Fruit fly (Drosophila melanogaster): Measurements from ENCODE around the gene CG9356.

Gene CG9356

dm6 chr3R:9376789-9377188, 27.3 kb downstream of the CG9356 start:
- TF ChIP-seq Pdp1 (GFP tag; optimal IDR thresholded peaks at IDR 0.05): peak in 1 of 2 experiments; percentile 56
- TF ChIP-seq zfh1 (GFP tag; IDR thresholded peaks at IDR 0.05): no peak
- peak; percentile 46 for TF ChIP-seq oc (tag; optimal IDR thresholded peaks at IDR 0.05)
- TF ChIP-seq vvl (GFP tag; IDR thresholded peaks at IDR 0.05): peak; percentile 61; the same call in 1 of the 2 replicates
- peak; percentile 11 for TF ChIP-seq hkb (optimal IDR thresholded peaks at IDR 0.05)
- TF ChIP-seq hkb (GFP tag; IDR thresholded peaks at IDR 0.05): no peak
- no peak for TF ChIP-seq B-H2 (GFP tag; optimal IDR thresholded peaks at IDR 0.05)
- TF ChIP-seq run (tag; optimal IDR thresholded peaks at IDR 0.05): peak; percentile 66

- TF ChIP-seq CG30403 (GFP tag; optimal IDR thresholded peaks at IDR 0.05) (peak; percentile 62), CG18619 (GFP tag; optimal IDR thresholded peaks at IDR 0.05) (peak; percentile 6), CHES-1-like (GFP tag; optimal IDR thresholded peaks at IDR 0.05) (no peak), Sox102F (GFP tag; optimal IDR thresholded peaks at IDR 0.05) (peak; percentile 71), CG9932 (GFP tag; IDR thresholded peaks at IDR 0.05) (peak; percentile 69), Hmx (GFP tag; optimal IDR thresholded peaks at IDR 0.05) (no peak), aop (GFP tag; IDR thresholded peaks at IDR 0.05) (no peak), hb (GFP tag; IDR thresholded peaks at IDR 0.05; ENCODE audit: partially characterized antibody) (no peak), CG8089 (GFP tag; optimal IDR thresholded peaks at IDR 0.05) (no peak), CG10979 (tag; optimal IDR thresholded peaks at IDR 0.05) (no peak), chn (GFP tag; optimal IDR thresholded peaks at IDR 0.05) (peak; percentile 7), sug (tag; optimal IDR thresholded peaks at IDR 0.05) (peak; percentile 49), CG12236 (GFP tag; optimal IDR thresholded peaks at IDR 0.05) (no peak), bbx (GFP tag; IDR thresholded peaks at IDR 0.05; ENCODE audit: partially characterized antibody) (no peak), Mrtf (GFP tag; IDR thresholded peaks at IDR 0.05) (0 out of 3 replicates have a peak, but pooled peaks have one; percentile 25), ham (GFP tag; IDR thresholded peaks at IDR 0.05) (no peak), CG6254 (GFP tag; optimal IDR thresholded peaks at IDR 0.05) (no peak), Trl (optimal IDR thresholded peaks at IDR 0.05) (peak in 1 of 2 experiments; percentile 14), Trl (GFP tag; optimal IDR thresholded peaks at IDR 0.05) (no peak), CG2199 (GFP tag; IDR thresholded peaks at IDR 0.05) (no peak), pum (GFP tag; optimal IDR thresholded peaks at IDR 0.05) (peak; percentile 25), Lpt (GFP tag; optimal IDR thresholded peaks at IDR 0.05) (no peak), Sox100B (GFP tag; optimal IDR thresholded peaks at IDR 0.05) (peak; percentile 27), az2 (GFP tag; optimal IDR thresholded peaks at IDR 0.05) (peak; percentile 28), Spps (tag; optimal IDR thresholded peaks at IDR 0.05) (no peak), ase (GFP tag; IDR thresholded peaks at IDR 0.05) (peak; percentile 27; the same call in 2 of the 3 replicates), zfh2 (GFP tag; optimal IDR thresholded peaks at IDR 0.05) (peak; percentile 44), CG8388 (GFP tag; optimal IDR thresholded peaks at IDR 0.05) (no peak), sens (GFP tag) (peak; percentile 81), CG5953 (GFP tag; IDR thresholded peaks at IDR 0.05) (0 out of 2 replicates have a peak, but pooled peaks have one; percentile 8), Side (GFP tag; optimal IDR thresholded peaks at IDR 0.05) (no peak), esg (GFP tag; conservative IDR thresholded peaks at IDR 0.05) (peak; percentile 62), CG4424 (GFP tag; optimal IDR thresholded peaks at IDR 0.05) (peak; percentile 12), wor (GFP tag; IDR thresholded peaks at IDR 0.05) (no peak), br (optimal IDR thresholded peaks at IDR 0.05) (no peak), gsb-n (tag; optimal IDR thresholded peaks at IDR 0.05) (no peak), Atf6 (GFP tag; IDR thresholded peaks at IDR 0.05) (peak; percentile 82), Sin3A (optimal IDR thresholded peaks at IDR 0.05) (no peak), Xrp1 (GFP tag; IDR thresholded peaks at IDR 0.05) (peak; percentile 46; the same call in 1 of the 2 replicates), crp (GFP tag; optimal IDR thresholded peaks at IDR 0.05) (no peak), crc (GFP tag; optimal IDR thresholded peaks at IDR 0.05) (peak; percentile 17), CG4854 (GFP tag; optimal IDR thresholded peaks at IDR 0.05) (peak; percentile 1), Fer3 (tag; optimal IDR thresholded peaks at IDR 0.05) (peak; percentile 69), lola (GFP tag; optimal IDR thresholded peaks at IDR 0.05) (no peak)
Observed at dm6 chr3R:9370413-9370812, 33.7 kb downstream of the CG9356 start.

Data from whole organism, embryonic.